Fruit fly (Drosophila melanogaster) whole organism, embryonic: ENCODE results near the gene CG2129.

Source experiments
- Atf6 ChIP-seq: fragments of 200-800 bp; sonication (Bioruptor generic); IDR thresholded peaks from 2 replicates; pipeline ENCODE4 v1.3.6; 2022; ENCODE audit warnings: missing biosample characterization, missing genetic modification characterization
- Awh ChIP-seq: fragments of 200-800 bp; sonication (Bioruptor generic); IDR thresholded peaks from 2 replicates; pipeline ENCODE4, ENCODE4 v1.3.6; 2022; ENCODE audit warnings: missing biosample characterization, missing genetic modification characterization
- BEAF-32 ChIP-seq: fragments of 200-800 bp; sonication (Bioruptor generic); optimal IDR thresholded peaks from 3 replicates; lab custom pipeline; 2017; ENCODE audit warnings: missing biosample characterization, missing genetic modification characterization, mild to moderate bottlenecking, moderate library complexity, missing genetic modification reagents
- CG10147 ChIP-seq: fragments of 200-800 bp; sonication (Bioruptor generic); optimal IDR thresholded peaks from 2 replicates; lab custom pipeline; 2019; ENCODE audit warnings: missing biosample characterization, mild to moderate bottlenecking, missing genetic modification characterization, moderate library complexity
- CG10274 ChIP-seq: fragments of 200-800 bp; sonication (Bioruptor generic); optimal IDR thresholded peaks from 3 replicates; lab custom pipeline; 2017; ENCODE audit warnings: missing biosample characterization, mild to moderate bottlenecking, missing genetic modification characterization
- CG10366 ChIP-seq: fragments of 200-800 bp; sonication (Bioruptor generic); IDR thresholded peaks from 2 replicates; pipeline ENCODE4 v1.3.6; 2022; ENCODE audit warnings: missing biosample characterization, missing genetic modification characterization
- CG11456 ChIP-seq: fragments of 200-800 bp; sonication (Bioruptor generic); IDR thresholded peaks from 3 replicates; pipeline ENCODE4 v1.3.6; 2022; ENCODE audit warnings: missing biosample characterization, missing genetic modification characterization
- CG12071 ChIP-seq: fragments of 200-800 bp; sonication (Bioruptor generic); optimal IDR thresholded peaks from 3 replicates; lab custom pipeline; 2018; ENCODE audit warnings: missing biosample characterization, mild to moderate bottlenecking, missing genetic modification characterization
- CG12155 ChIP-seq: fragments of 200-800 bp; sonication (Bioruptor generic); optimal IDR thresholded peaks from 3 replicates; lab custom pipeline; 2016; ENCODE audit warnings: missing biosample characterization, missing genetic modification characterization
- CG1233 ChIP-seq: fragments of 200-800 bp; sonication (Bioruptor generic); optimal IDR thresholded peaks from 4 replicates; lab custom pipeline; 2018; ENCODE audit warnings: missing biosample characterization, mild to moderate bottlenecking, missing genetic modification characterization
- CG13296 ChIP-seq: fragments of 200-800 bp; sonication (Bioruptor generic); optimal IDR thresholded peaks from 3 replicates; lab custom pipeline; 2018; ENCODE audit warnings: missing biosample characterization, mild to moderate bottlenecking, missing genetic modification characterization
- CG14860 ChIP-seq: fragments of 200-800 bp; sonication (Bioruptor generic); IDR thresholded peaks from 3 replicates; pipeline ENCODE4 v1.3.6; 2022; ENCODE audit warnings: missing biosample characterization, missing genetic modification characterization; ENCODE audit not compliant: partially characterized antibody
- CG18764 ChIP-seq: fragments of 200-800 bp; sonication (Bioruptor generic); optimal IDR thresholded peaks from 3 replicates; lab custom pipeline; 2016; ENCODE audit warnings: missing biosample characterization, missing genetic modification characterization
- CG30403 ChIP-seq: fragments of 200-800 bp; sonication (Bioruptor generic); optimal IDR thresholded peaks from 3 replicates; lab custom pipeline; 2016; ENCODE audit warnings: missing biosample characterization, missing genetic modification characterization
- CG7745 ChIP-seq: fragments of 200-800 bp; sonication (Bioruptor generic); optimal IDR thresholded peaks from 2 replicates; lab custom pipeline; 2018; ENCODE audit warnings: missing biosample characterization, mild to moderate bottlenecking, missing genetic modification characterization, moderate library complexity
- CG8924 ChIP-seq: fragments of 200-800 bp; optimal IDR thresholded peaks from 3 replicates; lab custom pipeline; 2019; ENCODE audit warnings: missing biosample characterization, mild to moderate bottlenecking, missing genetic modification characterization, moderate library complexity
- CrebB ChIP-seq: fragments of 200-800 bp; sonication (Bioruptor generic); optimal IDR thresholded peaks from 3 replicates; lab custom pipeline; 2018; ENCODE audit warnings: missing biosample characterization, mild to moderate bottlenecking, missing genetic modification characterization
- Dek ChIP-seq: fragments of 200-800 bp; sonication (Bioruptor generic); optimal IDR thresholded peaks from 3 replicates; lab custom pipeline; 2019; ENCODE audit warnings: missing biosample characterization, mild to moderate bottlenecking, missing genetic modification characterization, moderate library complexity
- Gug ChIP-seq: fragments of 200-800 bp; sonication (Bioruptor generic); IDR thresholded peaks from 4 replicates; pipeline ENCODE4 v1.3.6; 2022; ENCODE audit warnings: missing biosample characterization, missing genetic modification characterization
- H15 ChIP-seq: fragments of 200-800 bp; sonication (Bioruptor generic); IDR thresholded peaks from 3 replicates; pipeline ENCODE4 v1.3.6; 2022; ENCODE audit warnings: missing biosample characterization, missing genetic modification characterization
- Hr78 ChIP-seq, 2 experiments: fragments of 200-800 bp in 1 of 2; fragments of >200 bp in 1 of 2; sonication (Bioruptor generic) in 1 of 2; optimal IDR thresholded peaks; 2 replicates each; lab custom pipeline; 2017 to 2019; ENCODE audit warnings: missing biosample characterization in 2 of 2, missing genetic modification characterization in 2 of 2, mild to moderate bottlenecking in 1 of 2, moderate library complexity in 1 of 2
- MTF-1 ChIP-seq: fragments of 200-800 bp; sonication (Bioruptor generic); optimal IDR thresholded peaks from 2 replicates; lab custom pipeline; 2018; ENCODE audit warnings: missing biosample characterization, mild to moderate bottlenecking, missing genetic modification characterization, borderline replicate concordance
- NC2β ChIP-seq: fragments of 200-800 bp; sonication (Bioruptor generic); optimal IDR thresholded peaks from 2 replicates; lab custom pipeline; 2016; ENCODE audit warnings: missing biosample characterization, missing genetic modification characterization
- Oaz ChIP-seq: fragments of 200-800 bp; sonication (Bioruptor generic); IDR thresholded peaks from 2 replicates; pipeline ENCODE4 v1.3.6; 2022; ENCODE audit warnings: missing biosample characterization, missing genetic modification characterization
- Six4 ChIP-seq: fragments of 200-800 bp; sonication (Bioruptor generic); optimal IDR thresholded peaks from 2 replicates; lab custom pipeline; 2016; ENCODE audit warnings: missing biosample characterization, missing genetic modification characterization
- YL-1 ChIP-seq: fragments of 200-800 bp; sonication (Bioruptor generic); optimal IDR thresholded peaks from 3 replicates; lab custom pipeline; 2017; ENCODE audit warnings: missing biosample characterization, mild to moderate bottlenecking, missing genetic modification characterization
- al ChIP-seq: fragments of 200-800 bp; sonication (Bioruptor generic); IDR thresholded peaks from 2 replicates; pipeline ENCODE4 v1.3.6; 2022; ENCODE audit warnings: missing biosample characterization, missing genetic modification characterization
- amos ChIP-seq: fragments of 200-800 bp; sonication (Bioruptor generic); IDR thresholded peaks from 2 replicates; pipeline ENCODE4 v1.3.6; 2022; ENCODE audit warnings: missing biosample characterization, missing genetic modification characterization; ENCODE audit not compliant: partially characterized antibody
- ato ChIP-seq: fragments of 200-800 bp; sonication (Bioruptor generic); IDR thresholded peaks from 2 replicates; pipeline ENCODE4 v1.3.6; 2022; ENCODE audit warnings: missing biosample characterization, missing genetic modification characterization; ENCODE audit not compliant: partially characterized antibody
- br ChIP-seq: fragments of >200 bp; optimal IDR thresholded peaks from 2 replicates; lab custom pipeline; 2017
- cas ChIP-seq: fragments of 200-800 bp; sonication (Bioruptor generic); IDR thresholded peaks from 2 replicates; pipeline ENCODE4 v1.3.6; 2022; ENCODE audit warnings: missing biosample characterization, missing genetic modification characterization
- ci ChIP-seq: fragments of 200-800 bp; sonication (Bioruptor generic); IDR thresholded peaks from 3 replicates; pipeline ENCODE4 v1.3.6; 2022; ENCODE audit warnings: missing biosample characterization, missing genetic modification characterization
- cwo ChIP-seq: fragments of 200-800 bp; sonication (Bioruptor generic); optimal IDR thresholded peaks from 3 replicates; lab custom pipeline; 2017; ENCODE audit warnings: missing biosample characterization, missing genetic modification characterization, mild to moderate bottlenecking, moderate library complexity, missing genetic modification reagents
- dati ChIP-seq: fragments of 200-800 bp; sonication (Bioruptor generic); IDR thresholded peaks from 2 replicates; pipeline ENCODE4 v1.3.6; 2022; ENCODE audit warnings: missing biosample characterization, missing genetic modification characterization
- en ChIP-seq: fragments of 200-800 bp; sonication (Bioruptor generic); optimal IDR thresholded peaks from 2 replicates; lab custom pipeline; 2016; ENCODE audit warnings: missing biosample characterization, missing genetic modification characterization
- gro ChIP-seq: fragments of 200-800 bp; sonication (Bioruptor generic); optimal IDR thresholded peaks from 2 replicates; lab custom pipeline; 2016; ENCODE audit warnings: missing biosample characterization, missing genetic modification characterization
- hkb ChIP-seq, 2 experiments: fragments of 200-800 bp in 1 of 2; fragments of >200 bp in 1 of 2; sonication (Bioruptor generic) in 1 of 2; IDR thresholded peaks in 1 of 2; optimal IDR thresholded peaks in 1 of 2; 2 replicates each; pipeline versions ENCODE4 v1.3.6 to Lab custom; 2017 to 2022; ENCODE audit warnings: missing biosample characterization in 1 of 2, missing genetic modification characterization in 1 of 2
- lab ChIP-seq: fragments of 200-800 bp; sonication (Bioruptor generic); optimal IDR thresholded peaks from 3 replicates; lab custom pipeline; 2017; ENCODE audit warnings: missing biosample characterization, missing genetic modification characterization, mild to moderate bottlenecking, moderate library complexity, missing genetic modification reagents
- lbe ChIP-seq: fragments of 200-800 bp; sonication (Bioruptor generic); optimal IDR thresholded peaks from 2 replicates; lab custom pipeline; 2016; ENCODE audit warnings: missing biosample characterization, mild to moderate bottlenecking, missing genetic modification characterization
- org-1 ChIP-seq: fragments of 200-800 bp; sonication (Bioruptor generic); optimal IDR thresholded peaks from 2 replicates; lab custom pipeline; 2017; ENCODE audit warnings: missing biosample characterization, missing genetic modification characterization
- pfk ChIP-seq: fragments of 200-800 bp; sonication (Bioruptor generic); optimal IDR thresholded peaks from 2 replicates; lab custom pipeline; 2018; ENCODE audit warnings: missing biosample characterization, mild to moderate bottlenecking, missing genetic modification characterization, moderate library complexity
- pho ChIP-seq: fragments of 200-800 bp; sonication (Bioruptor generic); optimal IDR thresholded peaks from 2 replicates; lab custom pipeline; 2016; ENCODE audit warnings: missing biosample characterization, missing genetic modification characterization
- rib ChIP-seq: fragments of 200-800 bp; sonication (Bioruptor generic); IDR thresholded peaks from 2 replicates; pipeline ENCODE4 v1.3.6; 2022; ENCODE audit warnings: missing biosample characterization, missing genetic modification characterization
- schlank ChIP-seq: fragments of 200-800 bp; sonication (Bioruptor generic); optimal IDR thresholded peaks from 2 replicates; lab custom pipeline; 2018; ENCODE audit warnings: missing biosample characterization, mild to moderate bottlenecking, missing genetic modification characterization
- seq ChIP-seq: fragments of 200-800 bp; sonication (Bioruptor generic); IDR thresholded peaks from 2 replicates; pipeline ENCODE4 v1.3.6; 2022; ENCODE audit warnings: missing biosample characterization, missing genetic modification characterization
- sisA ChIP-seq: fragments of 200-800 bp; sonication (Bioruptor generic); IDR thresholded peaks from 2 replicates; pipeline ENCODE4 v1.3.6; 2022; ENCODE audit warnings: missing biosample characterization, missing genetic modification characterization
- slbo ChIP-seq: fragments of 200-800 bp; sonication (Bioruptor generic); IDR thresholded peaks from 2 replicates; pipeline ENCODE4 v1.3.6; 2022; ENCODE audit warnings: missing biosample characterization, missing genetic modification characterization
- tna ChIP-seq: fragments of 200-800 bp; sonication (Bioruptor generic); IDR thresholded peaks from 2 replicates; pipeline ENCODE4 v1.3.6; 2022; ENCODE audit warnings: missing biosample characterization, missing genetic modification characterization; ENCODE audit not compliant: partially characterized antibody
- twi ChIP-seq: fragments of 200-800 bp; optimal IDR thresholded peaks from 2 replicates; lab custom pipeline; 2019; ENCODE audit warnings: missing biosample characterization, mild to moderate bottlenecking, missing genetic modification characterization, moderate library complexity
- unpg ChIP-seq: fragments of 200-800 bp; sonication (Bioruptor generic); optimal IDR thresholded peaks from 3 replicates; lab custom pipeline; 2018; ENCODE audit warnings: missing biosample characterization, mild to moderate bottlenecking, missing genetic modification characterization, moderate library complexity
- zen2 ChIP-seq: fragments of 200-800 bp; sonication (Bioruptor generic); IDR thresholded peaks from 3 replicates; pipeline ENCODE4 v1.3.6; 2022; ENCODE audit warnings: missing biosample characterization, missing genetic modification characterization; ENCODE audit not compliant: partially characterized antibody

CG2129 gene

dm6 chrX:8126149-8126548, 19.5 kb upstream of the CG2129 start (continued):
- TF ChIP-seq CG12071 (GFP tag; lab: Kevin White, UChicago) (peak; percentile 20), Hr78 (GFP tag; optimal IDR thresholded peaks at IDR 0.05; lab: Kevin White, UChicago) (no peak), CG8924 (tag; lab: Kevin White, UChicago) (peak; percentile 67), CG7745 (tag; lab: Kevin White, UChicago) (no peak), CG1233 (GFP tag; lab: Kevin White, UChicago) (peak; percentile 19), al (GFP tag; lab: Robert Waterston, UW) (no peak), cas (no peak), CG13296 (no peak), zen2 (GFP tag; lab: Robert Waterston, UW) (no peak), NC2β (peak; percentile 46), CrebB (tag; lab: Kevin White, UChicago) (no peak), Oaz (GFP tag; lab: Robert Waterston, UW) (no peak), sisA (GFP tag; lab: Robert Waterston, UW) (peak; percentile 67), CG30403 (GFP tag; lab: Kevin White, UChicago) (peak; percentile 50), CG11456 (GFP tag; lab: Robert Waterston, UW) (no peak), twi (peak; percentile 13), unpg (GFP tag; lab: Kevin White, UChicago) (peak; percentile 73), Dek (tag; lab: Kevin White, UChicago) (no peak), rib (no peak), CG14860 (GFP tag; lab: Robert Waterston, UW) (no peak), org-1 (GFP tag; lab: Kevin White, UChicago) (peak; percentile 15), YL-1 (no peak), hkb (optimal IDR thresholded peaks at IDR 0.05; lab: Kevin White, UChicago) (no peak), hkb (GFP tag; IDR thresholded peaks at IDR 0.05; lab: Robert Waterston, UW) (peak; percentile 65), dati (GFP tag; lab: Robert Waterston, UW) (no peak), br (lab: Kevin White, UChicago) (no peak), CG10147 (GFP tag; lab: Kevin White, UChicago) (no peak), H15 (GFP tag; lab: Robert Waterston, UW) (peak; percentile 72), gro (GFP tag; lab: Kevin White, UChicago) (no peak), tna (GFP tag; lab: Robert Waterston, UW) (no peak), pho (GFP tag; lab: Kevin White, UChicago) (no peak), lab (GFP tag; lab: Kevin White, UChicago) (peak; percentile 0), en (GFP tag; lab: Kevin White, UChicago) (no peak), BEAF-32 (GFP tag; lab: Kevin White, UChicago) (no peak), CG18764 (GFP tag; lab: Kevin White, UChicago) (no peak), pfk (no peak), cwo (no peak), seq (GFP tag; lab: Robert Waterston, UW) (no peak), Awh (GFP tag; lab: Robert Waterston, UW) (peak; percentile 76), slbo (GFP tag; lab: Robert Waterston, UW) (no peak), CG12155 (GFP tag; lab: Kevin White, UChicago) (peak; percentile 16), lbe (GFP tag; lab: Kevin White, UChicago) (no peak), Gug (GFP tag; lab: Robert Waterston, UW) (peak; percentile 26; the same call in 1 of the 4 replicates), schlank (tag; lab: Kevin White, UChicago) (no peak), CG10274 (GFP tag; lab: Kevin White, UChicago) (no peak), ci (peak; percentile 89), amos (GFP tag; lab: Robert Waterston, UW) (no peak), ato (GFP tag; lab: Robert Waterston, UW) (no peak), Atf6 (GFP tag; lab: Robert Waterston, UW) (no peak; the same call in 1 of the 2 replicates), Six4 (GFP tag; lab: Kevin White, UChicago) (peak; percentile 15), MTF-1 (no peak), CG10366 (GFP tag; lab: Robert Waterston, UW) (peak; percentile 54; the same call in 1 of the 2 replicates)
